Fruit fly (Drosophila melanogaster) whole organism, adult: ENCODE measurements around the gene CG2747.
A peak's percentile ranks its signal among the peaks of the same experiment; 100 is the strongest.

ENCODE experiments used
- CG11617 ChIP-seq: fragments of 200-800 bp; sonication (Bioruptor generic); optimal IDR thresholded peaks from 2 replicates; lab custom pipeline; 2017; ENCODE audit warnings: mild to moderate bottlenecking, missing biosample characterization, missing genetic modification reagents, missing genetic modification characterization
- CG12768 ChIP-seq: fragments of 200-800 bp; sonication (Bioruptor generic); optimal IDR thresholded peaks from 2 replicates; lab custom pipeline; 2017; ENCODE audit warnings: missing biosample characterization, missing genetic modification characterization, mild to moderate bottlenecking, moderate library complexity, missing genetic modification reagents
- CG14711 ChIP-seq: fragments of 200-800 bp; sonication (Bioruptor generic); optimal IDR thresholded peaks from 2 replicates; lab custom pipeline; 2018; ENCODE audit warnings: missing biosample characterization, mild to moderate bottlenecking, missing genetic modification characterization, moderate library complexity
- CG1620 ChIP-seq: fragments of 200-800 bp; sonication (Bioruptor generic); optimal IDR thresholded peaks from 2 replicates; lab custom pipeline; 2016; ENCODE audit warnings: missing biosample characterization, missing genetic modification characterization
- CG33017 ChIP-seq: fragments of 200-800 bp; sonication (Bioruptor generic); optimal IDR thresholded peaks from 2 replicates; lab custom pipeline; 2018; ENCODE audit warnings: missing biosample characterization, mild to moderate bottlenecking, missing genetic modification characterization, moderate library complexity
- CG5204 ChIP-seq: fragments of 200-800 bp; sonication (Bioruptor generic); optimal IDR thresholded peaks from 2 replicates; lab custom pipeline; 2016; ENCODE audit warnings: missing biosample characterization, missing genetic modification characterization
- CG7045 ChIP-seq: fragments of 200-800 bp; sonication (Bioruptor generic); optimal IDR thresholded peaks from 2 replicates; lab custom pipeline; 2017; ENCODE audit warnings: missing biosample characterization, mild to moderate bottlenecking, missing genetic modification characterization
- CG7101 ChIP-seq: fragments of 200-800 bp; sonication (Bioruptor generic); optimal IDR thresholded peaks from 2 replicates; lab custom pipeline; 2018; ENCODE audit warnings: missing biosample characterization, mild to moderate bottlenecking, missing genetic modification characterization, moderate library complexity
- Clk ChIP-seq: fragments of 200-800 bp; sonication (Bioruptor generic); optimal IDR thresholded peaks from 2 replicates; lab custom pipeline; 2017; ENCODE audit warnings: missing biosample characterization, missing genetic modification characterization
- Crg-1 ChIP-seq: fragments of 200-800 bp; sonication (Bioruptor generic); optimal IDR thresholded peaks from 2 replicates; lab custom pipeline; 2016; ENCODE audit warnings: missing biosample characterization, missing genetic modification characterization
- Hr96 ChIP-seq: fragments of 200-800 bp; sonication (Bioruptor generic); optimal IDR thresholded peaks from 2 replicates; lab custom pipeline; 2016; ENCODE audit warnings: missing biosample characterization, missing genetic modification characterization
- Mnt ChIP-seq: fragments of 200-800 bp; sonication (Bioruptor generic); optimal IDR thresholded peaks from 2 replicates; lab custom pipeline; 2016; ENCODE audit warnings: missing biosample characterization, mild to moderate bottlenecking, missing genetic modification characterization
- bab1 ChIP-seq: fragments of 200-800 bp; sonication (Bioruptor generic); optimal IDR thresholded peaks from 3 replicates; lab custom pipeline; 2019; ENCODE audit warnings: missing biosample characterization, mild to moderate bottlenecking, missing genetic modification characterization, moderate library complexity
- cic ChIP-seq: fragments of 200-800 bp; sonication (Bioruptor generic); optimal IDR thresholded peaks from 2 replicates; lab custom pipeline; 2017; ENCODE audit warnings: missing biosample characterization, mild to moderate bottlenecking, missing genetic modification characterization, moderate library complexity
- cnc ChIP-seq, 2 experiments: fragments of >200 bp; optimal IDR thresholded peaks; 2 replicates each; lab custom pipeline; 2017
- kay ChIP-seq: fragments of 200-800 bp; sonication (Bioruptor generic); peaks from one replicate; lab custom pipeline; 2016; ENCODE audit warnings: missing biosample characterization, missing genetic modification characterization, borderline replicate concordance
- ovo ChIP-seq: fragments of 200-800 bp; sonication (Bioruptor generic); optimal IDR thresholded peaks from 2 replicates; lab custom pipeline; 2016; ENCODE audit warnings: missing biosample characterization, missing genetic modification characterization
- pad ChIP-seq: fragments of 200-800 bp; sonication (Bioruptor generic); optimal IDR thresholded peaks from 3 replicates; lab custom pipeline; 2017; ENCODE audit warnings: missing biosample characterization, missing genetic modification characterization, mild to moderate bottlenecking, moderate library complexity, missing genetic modification reagents
- tj ChIP-seq: fragments of 200-800 bp; sonication (Bioruptor generic); optimal IDR thresholded peaks from 3 replicates; lab custom pipeline; 2017; ENCODE audit warnings: missing biosample characterization, mild to moderate bottlenecking, missing genetic modification characterization, moderate library complexity
- toe ChIP-seq: fragments of 200-800 bp; sonication (Bioruptor generic); optimal IDR thresholded peaks from 2 replicates; lab custom pipeline; 2016; ENCODE audit warnings: missing biosample characterization, missing genetic modification characterization

CG2747 gene

DNA sequence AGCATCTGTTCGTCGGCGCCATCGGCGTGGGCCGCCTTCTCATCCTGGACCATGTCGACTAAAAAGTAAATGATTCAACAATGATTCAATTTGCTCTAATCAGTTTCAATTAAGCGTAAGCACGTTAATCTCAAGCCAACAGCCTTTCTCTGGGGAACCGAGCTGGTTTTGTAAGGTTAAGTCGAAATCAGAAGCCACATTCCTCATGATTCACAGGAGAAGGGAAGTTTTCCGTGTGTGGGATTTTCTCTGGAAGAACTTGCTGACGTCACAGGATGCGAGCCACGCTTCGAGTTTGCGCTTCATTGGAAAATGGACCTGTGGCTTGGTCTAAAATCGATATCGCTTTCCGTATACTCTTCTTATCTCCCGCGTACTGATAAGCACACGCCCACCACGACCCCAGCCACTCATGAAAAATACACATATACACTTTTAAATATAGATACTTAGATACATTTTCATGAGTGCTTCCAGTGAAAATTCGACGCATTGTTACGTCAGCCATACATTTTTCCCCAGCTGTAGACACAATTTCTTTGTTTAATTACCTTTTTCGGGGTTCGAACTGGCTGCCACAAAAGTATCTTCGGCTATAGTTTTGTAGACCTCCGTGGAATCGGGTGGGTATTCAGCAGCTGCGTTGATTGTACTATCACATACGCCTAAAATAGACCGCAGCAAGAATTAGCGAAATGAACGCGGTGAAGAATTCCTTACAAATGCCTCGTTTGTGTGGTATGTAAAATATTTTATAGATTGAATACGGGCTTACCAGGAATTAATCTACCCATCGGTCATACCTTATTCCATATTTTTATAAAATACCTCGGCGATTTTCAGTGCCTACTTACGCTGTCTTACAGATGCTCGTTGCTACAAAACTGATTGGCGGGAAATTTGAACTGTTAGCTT lies 53.3 kb downstream of the CG2747 start:
- peak; percentile 68 for TF ChIP-seq cic (GFP tag; lab: Kevin White, UChicago)
- peak; percentile 55 for TF ChIP-seq CG33017 (tag; lab: Kevin White, UChicago)
- TF ChIP-seq CG1620 (GFP tag; lab: Kevin White, UChicago) = peak; percentile 52
- TF ChIP-seq Mnt (GFP tag; lab: Kevin White, UChicago) = peak; percentile 62
- TF ChIP-seq CG11617 (GFP tag; lab: Kevin White, UChicago) = peak; percentile 21
- peak; percentile 6 for TF ChIP-seq pad (GFP tag; lab: Kevin White, UChicago)
- TF ChIP-seq CG5204 = no peak
- TF ChIP-seq cnc (optimal IDR thresholded peaks at IDR 0.05; lab: Kevin White, UChicago) = no peak
- TF ChIP-seq CG14711 = no peak
- no peak for TF ChIP-seq CG12768
- TF ChIP-seq Clk (GFP tag; lab: Kevin White, UChicago) = no peak
- peak; percentile 48 for TF ChIP-seq bab1 (GFP tag; lab: Kevin White, UChicago)
- peak; percentile 35 for TF ChIP-seq CG7101 (tag; lab: Kevin White, UChicago)
- TF ChIP-seq toe (GFP tag; lab: Kevin White, UChicago) = no peak
- TF ChIP-seq Hr96 = no peak
- TF ChIP-seq tj (GFP tag; lab: Kevin White, UChicago) = no peak
- peak; percentile 84 for TF ChIP-seq kay
- TF ChIP-seq ovo (GFP tag; lab: Kevin White, UChicago) = no peak
- peak; percentile 2 for TF ChIP-seq CG7045 (GFP tag; lab: Kevin White, UChicago)
- TF ChIP-seq Crg-1 (GFP tag; lab: Kevin White, UChicago) = peak; percentile 1

- TF ChIP-seq CG1620 (GFP tag; lab: Kevin White, UChicago) = no peak
- no peak for TF ChIP-seq cnc (optimal IDR thresholded peaks at IDR 0.05; lab: Kevin White, UChicago)
- TF ChIP-seq Clk (GFP tag; lab: Kevin White, UChicago) = no peak
- no peak for TF ChIP-seq cic (GFP tag; lab: Kevin White, UChicago)
- TF ChIP-seq CG7045 (GFP tag; lab: Kevin White, UChicago) = no peak
- TF ChIP-seq CG14711 = no peak
- no peak for TF ChIP-seq toe (GFP tag; lab: Kevin White, UChicago)
- no peak for TF ChIP-seq Mnt (GFP tag; lab: Kevin White, UChicago)
- TF ChIP-seq tj (GFP tag; lab: Kevin White, UChicago) = no peak
- no peak for TF ChIP-seq pad (GFP tag; lab: Kevin White, UChicago)
- no peak for TF ChIP-seq kay
- no peak for TF ChIP-seq CG12768
- TF ChIP-seq Hr96 = no peak
- no peak for TF ChIP-seq ovo (GFP tag; lab: Kevin White, UChicago)
- no peak for TF ChIP-seq CG33017 (tag; lab: Kevin White, UChicago)
- no peak for TF ChIP-seq bab1 (GFP tag; lab: Kevin White, UChicago)
- no peak for TF ChIP-seq CG7101 (tag; lab: Kevin White, UChicago)
- TF ChIP-seq CG5204 = no peak
Measured at dm6 chr3R:7973049-7973448, 57.5 kb downstream of the CG2747 start.

- no peak for TF ChIP-seq CG7045 (GFP tag; lab: Kevin White, UChicago)
- TF ChIP-seq CG33017 (tag; lab: Kevin White, UChicago) = no peak
- TF ChIP-seq Crg-1 (GFP tag; lab: Kevin White, UChicago) = no peak
- no peak for TF ChIP-seq Clk (GFP tag; lab: Kevin White, UChicago)
- TF ChIP-seq ovo (GFP tag; lab: Kevin White, UChicago) = no peak
Measured at dm6 chr3R:7972179-7972578, 58.4 kb downstream of the CG2747 start.

DNA sequence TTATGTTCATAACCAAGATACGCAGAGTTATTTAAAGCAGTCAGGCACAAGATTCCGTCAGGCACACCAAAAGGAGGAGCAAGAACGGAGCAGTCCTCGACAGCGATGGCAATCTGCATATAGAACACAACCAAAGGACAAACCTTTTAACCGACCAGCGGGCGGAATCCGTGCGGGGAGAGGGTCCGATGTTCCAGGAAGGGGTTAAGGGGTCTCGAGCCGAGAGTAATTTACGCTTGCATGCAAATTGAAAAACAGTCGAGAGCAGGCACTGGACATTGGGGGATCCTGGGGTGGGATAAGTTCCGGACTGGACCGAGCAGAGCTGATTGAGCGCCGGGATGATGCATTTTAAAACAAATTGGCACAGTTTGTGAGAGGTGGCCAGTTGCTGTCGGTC lies 60.0 kb downstream of the CG2747 start:
- TF ChIP-seq CG5204 (no peak), CG14711 (no peak), Clk (GFP tag; lab: Kevin White, UChicago) (no peak), cic (GFP tag; lab: Kevin White, UChicago) (no peak), kay (no peak), ovo (GFP tag; lab: Kevin White, UChicago) (no peak), CG33017 (tag; lab: Kevin White, UChicago) (no peak), Mnt (GFP tag; lab: Kevin White, UChicago) (no peak), pad (GFP tag; lab: Kevin White, UChicago) (no peak), CG7045 (GFP tag; lab: Kevin White, UChicago) (no peak), CG12768 (no peak)

DNA sequence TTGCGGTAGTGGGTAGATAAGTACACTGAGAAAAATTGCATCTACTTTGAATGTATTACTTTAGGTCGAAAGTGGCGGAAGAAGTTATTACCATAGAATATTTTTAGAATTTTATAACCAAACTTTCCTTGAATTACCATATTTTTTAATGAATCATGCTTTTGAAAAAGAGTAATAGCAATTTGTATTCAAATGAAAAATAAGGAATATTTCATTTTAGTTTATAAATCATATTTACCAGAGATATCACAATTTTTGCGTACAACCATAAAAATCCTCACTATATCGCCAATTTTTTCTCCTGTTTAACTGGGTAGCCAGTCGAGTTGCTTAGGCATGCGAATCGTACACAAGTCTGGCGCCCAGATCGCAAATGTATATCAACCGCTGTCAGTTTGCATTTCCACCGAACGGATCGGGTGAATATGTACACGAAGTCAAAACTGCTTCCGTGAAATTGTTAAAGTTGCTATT lies 60.9 kb downstream of the CG2747 start:
- TF ChIP-seq tj (GFP tag; lab: Kevin White, UChicago) (peak; percentile 4), CG5204 (no peak)

DNA sequence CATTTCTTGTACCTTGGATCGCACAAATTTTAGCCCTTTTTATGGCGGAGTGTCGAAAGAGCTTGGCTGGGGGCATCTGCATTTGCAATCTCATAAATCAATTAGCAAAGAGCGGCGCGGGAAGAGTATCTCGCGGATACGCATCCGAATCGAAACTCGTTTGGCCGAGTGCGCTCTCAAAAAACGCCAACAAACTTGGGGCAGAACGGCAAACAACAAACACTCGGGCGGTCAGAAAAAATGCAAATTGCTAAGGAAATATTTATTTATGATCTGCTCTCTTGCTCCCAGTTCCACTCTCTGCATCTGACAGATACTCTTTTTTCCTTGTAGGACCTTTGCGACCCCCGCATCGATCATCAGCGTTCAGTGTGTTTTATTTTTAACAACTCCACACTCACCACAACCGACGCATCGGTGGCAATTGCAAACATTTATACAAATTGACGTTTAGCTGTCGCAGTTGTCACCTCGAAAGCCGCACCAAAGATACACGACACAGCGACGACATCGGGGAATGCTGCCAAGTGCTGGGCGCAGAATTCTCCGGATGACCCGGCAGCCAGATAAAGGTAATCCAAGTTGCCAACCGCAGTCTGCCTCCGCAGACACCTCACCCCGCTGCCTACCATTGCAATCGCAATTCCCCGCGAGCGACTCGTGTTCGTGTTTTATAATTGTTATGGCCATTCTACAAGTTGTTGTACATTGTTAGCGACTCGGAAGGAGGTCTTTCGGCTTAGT lies 61.5 kb downstream of the CG2747 start:
- TF ChIP-seq CG11617 (GFP tag; lab: Kevin White, UChicago) (no peak), Mnt (GFP tag; lab: Kevin White, UChicago) (no peak), kay (no peak), CG14711 (no peak), toe (GFP tag; lab: Kevin White, UChicago) (no peak), pad (GFP tag; lab: Kevin White, UChicago) (no peak), CG12768 (no peak)
